Worm (Caenorhabditis elegans) whole organism, late embryonic: ENCODE results near the gene twk-10.

Experiments used
- C08G9.2 ChIP-seq: sonication (generic microtip); optimal IDR thresholded peaks from 2 replicates; lab custom pipeline; 2016; ENCODE audit warnings: mild to moderate bottlenecking, missing genetic modification characterization, moderate library complexity, missing compliant biosample characterization
- K02D7.2 ChIP-seq: sonication (generic microtip); optimal IDR thresholded peaks from 2 replicates; lab custom pipeline; 2017; ENCODE audit warnings: mild to moderate bottlenecking, missing genetic modification characterization, missing compliant biosample characterization
- K09A11.1 ChIP-seq: sonication (generic microtip); optimal IDR thresholded peaks from 2 replicates; lab custom pipeline; 2017; ENCODE audit warnings: antibody characterized with exemption, mild to moderate bottlenecking, missing genetic modification characterization, missing compliant biosample characterization; ENCODE audit not compliant: insufficient read depth
- T23F11.4 ChIP-seq: fragments of 200-800 bp; sonication (Bioruptor generic); optimal IDR thresholded peaks from 2 replicates; lab custom pipeline; 2018; ENCODE audit warnings: mild to moderate bottlenecking, missing genetic modification characterization, missing compliant biosample characterization
- Y22D7AL.16 ChIP-seq: sonication (generic microtip); optimal IDR thresholded peaks from 2 replicates; lab custom pipeline; 2016; ENCODE audit warnings: missing genetic modification characterization, missing compliant biosample characterization
- ahr-1 ChIP-seq: sonication (generic microtip); optimal IDR thresholded peaks from 2 replicates; lab custom pipeline; 2016; ENCODE audit warnings: missing genetic modification characterization, missing compliant biosample characterization
- ceh-18 ChIP-seq: sonication (generic microtip); optimal IDR thresholded peaks from 2 replicates; lab custom pipeline; 2016; ENCODE audit warnings: missing genetic modification characterization, missing compliant biosample characterization
- ceh-19 ChIP-seq: fragments of 200-800 bp; sonication (Bioruptor generic); optimal IDR thresholded peaks from 2 replicates; lab custom pipeline; 2018; ENCODE audit warnings: mild to moderate bottlenecking, missing genetic modification characterization, missing compliant biosample characterization
- ceh-22 ChIP-seq: sonication (generic microtip); optimal IDR thresholded peaks from 2 replicates; lab custom pipeline; 2017; ENCODE audit warnings: missing biosample characterization, missing genetic modification characterization
- ceh-24 ChIP-seq: sonication (generic microtip); optimal IDR thresholded peaks from 2 replicates; lab custom pipeline; 2016; ENCODE audit warnings: mild to moderate bottlenecking, missing genetic modification characterization, missing compliant biosample characterization
- ceh-30 ChIP-seq: fragments of 150-350 bp; optimal IDR thresholded peaks from 2 replicates; lab custom pipeline; 2014; ENCODE audit warnings: missing biosample characterization, missing genetic modification characterization
- ceh-31 ChIP-seq: sonication (generic microtip); optimal IDR thresholded peaks from 2 replicates; lab custom pipeline; 2016; ENCODE audit warnings: missing genetic modification characterization, missing compliant biosample characterization
- ceh-45 ChIP-seq: fragments of 200-800 bp; sonication (Bioruptor generic); IDR thresholded peaks from 2 replicates; pipeline ENCODE4 v1.3.6; 2022; ENCODE audit warnings: missing genetic modification reagents, missing genetic modification characterization, missing compliant biosample characterization
- dmd-4 ChIP-seq: sonication (generic microtip); optimal IDR thresholded peaks from 2 replicates; lab custom pipeline; 2016; ENCODE audit warnings: borderline replicate concordance, missing genetic modification characterization, missing compliant biosample characterization
- elt-2 ChIP-seq: sonication (generic microtip); optimal IDR thresholded peaks from 2 replicates; lab custom pipeline; 2016; ENCODE audit warnings: missing genetic modification reagents, missing genetic modification characterization, missing compliant biosample characterization
- elt-4 ChIP-seq: sonication (generic microtip); optimal IDR thresholded peaks from 2 replicates; lab custom pipeline; 2016; ENCODE audit warnings: missing genetic modification characterization, missing compliant biosample characterization
- fax-1 ChIP-seq: sonication (generic microtip); optimal IDR thresholded peaks from 2 replicates; lab custom pipeline; 2016; ENCODE audit warnings: missing genotype, missing genetic modification characterization, missing compliant biosample characterization
- lim-6 ChIP-seq: sonication (generic microtip); optimal IDR thresholded peaks from 2 replicates; lab custom pipeline; 2016; ENCODE audit warnings: missing genetic modification characterization, missing compliant biosample characterization
- lin-11 ChIP-seq: fragments of 200-800 bp; sonication (Bioruptor generic); optimal IDR thresholded peaks from 2 replicates; lab custom pipeline; 2018; ENCODE audit warnings: mild to moderate bottlenecking, missing genetic modification characterization, missing compliant biosample characterization
- madf-2 ChIP-seq: sonication (generic microtip); optimal IDR thresholded peaks from 2 replicates; lab custom pipeline; 2017; ENCODE audit warnings: missing genetic modification characterization, missing compliant biosample characterization
- nfya-1 ChIP-seq: sonication (generic microtip); optimal IDR thresholded peaks from 2 replicates; lab custom pipeline; 2017; ENCODE audit warnings: missing genetic modification characterization, mild to moderate bottlenecking, missing compliant biosample characterization, antibody characterized with exemption, moderate library complexity
- nhr-11 ChIP-seq: fragments of 150-350 bp; optimal IDR thresholded peaks from 2 replicates; lab custom pipeline; 2014; ENCODE audit warnings: missing biosample characterization, missing genetic modification characterization
- npax-4 ChIP-seq: sonication (generic microtip); optimal IDR thresholded peaks from 2 replicates; lab custom pipeline; 2016; ENCODE audit warnings: missing genetic modification characterization, missing compliant biosample characterization
- odd-2 ChIP-seq: sonication (generic microtip); optimal IDR thresholded peaks from 2 replicates; lab custom pipeline; 2017; ENCODE audit warnings: antibody characterized with exemption, mild to moderate bottlenecking, missing genetic modification characterization, missing compliant biosample characterization
- pag-3 ChIP-seq: sonication (generic microtip); optimal IDR thresholded peaks from 2 replicates; lab custom pipeline; 2016; ENCODE audit warnings: missing compliant biosample characterization, missing genetic modification characterization, borderline replicate concordance
- pat-9 ChIP-seq: fragments of 200-800 bp; sonication (Bioruptor generic); optimal IDR thresholded peaks from 2 replicates; lab custom pipeline; 2018; ENCODE audit warnings: mild to moderate bottlenecking, missing genetic modification characterization, moderate library complexity, missing compliant biosample characterization
- pha-2 ChIP-seq: sonication (generic microtip); optimal IDR thresholded peaks from 2 replicates; lab custom pipeline; 2017; ENCODE audit warnings: mild to moderate bottlenecking, missing genetic modification characterization, missing compliant biosample characterization
- pha-4 ChIP-seq: fragments of 150-350 bp; optimal IDR thresholded peaks from 2 replicates; lab custom pipeline; 2018; ENCODE audit warnings: missing biosample characterization, missing genetic modification reagents, missing genetic modification characterization
- pros-1 ChIP-seq: fragments of 150-350 bp; optimal IDR thresholded peaks from 2 replicates; lab custom pipeline; 2014; ENCODE audit warnings: missing biosample characterization, missing genetic modification reagents, missing genetic modification characterization
- ref-2 ChIP-seq: sonication (generic microtip); optimal IDR thresholded peaks from 2 replicates; lab custom pipeline; 2016; ENCODE audit warnings: missing genetic modification characterization, missing compliant biosample characterization
- rnt-1 ChIP-seq: sonication (generic microtip); optimal IDR thresholded peaks from 2 replicates; lab custom pipeline; 2016; ENCODE audit warnings: missing genetic modification characterization, missing compliant biosample characterization
- sdc-2 ChIP-seq: sonication (generic microtip); optimal IDR thresholded peaks from 2 replicates; lab custom pipeline; 2016; ENCODE audit warnings: missing genotype, missing genetic modification characterization, missing compliant biosample characterization
- sox-2 ChIP-seq: fragments of 200-800 bp; sonication (Bioruptor generic); IDR thresholded peaks from 2 replicates; pipeline ENCODE4 v1.3.6; 2022; ENCODE audit warnings: missing genetic modification reagents, missing genetic modification characterization, missing compliant biosample characterization
- syd-9 ChIP-seq: sonication (generic microtip); optimal IDR thresholded peaks from 2 replicates; lab custom pipeline; 2016; ENCODE audit warnings: mild to moderate bottlenecking, missing genetic modification characterization, moderate library complexity, missing compliant biosample characterization
- tbx-7 ChIP-seq: sonication (generic microtip); optimal IDR thresholded peaks from 2 replicates; lab custom pipeline; 2016; ENCODE audit warnings: missing genotype, missing genetic modification characterization, missing compliant biosample characterization
- ttx-3 ChIP-seq: sonication (generic microtip); optimal IDR thresholded peaks from 2 replicates; lab custom pipeline; 2016; ENCODE audit warnings: missing genetic modification reagents, missing genetic modification characterization, missing compliant biosample characterization
- unc-42 ChIP-seq: sonication (generic microtip); optimal IDR thresholded peaks from 2 replicates; lab custom pipeline; 2016; ENCODE audit warnings: missing genotype, missing genetic modification characterization, missing compliant biosample characterization
- unc-55 ChIP-seq: sonication (generic microtip); optimal IDR thresholded peaks from 2 replicates; lab custom pipeline; 2017; ENCODE audit warnings: missing biosample characterization, missing genetic modification reagents, missing genetic modification characterization
- zip-5 ChIP-seq: sonication (generic microtip); optimal IDR thresholded peaks from 2 replicates; lab custom pipeline; 2016; ENCODE audit warnings: missing genetic modification characterization, missing compliant biosample characterization

Gene twk-10

ce11 chrV:6516491-6517304 is 35.4 kb upstream of the twk-10 start, which contains the start of gene mdh-1:
TSS of gene mdh-1 (minus strand) at chrV:6516526.
- TF ChIP-seq unc-42 (no peak), ceh-30 (tag; lab: Kevin White, UChicago) (no peak), rnt-1 (no peak)

- TF ChIP-seq ahr-1 (tag; lab: Kevin White, UChicago): no peak
- no peak for TF ChIP-seq elt-2 (tag; lab: Kevin White, UChicago)
- no peak for TF ChIP-seq lin-11
- no peak for TF ChIP-seq pat-9
- TF ChIP-seq elt-4 (tag; lab: Kevin White, UChicago): no peak
- TF ChIP-seq pros-1: no peak
- no peak for TF ChIP-seq nfya-1 (tag; lab: Kevin White, UChicago)
- TF ChIP-seq fax-1: no peak
- no peak for TF ChIP-seq unc-55 (GFP tag; lab: Kevin White, UChicago)
- TF ChIP-seq Y22D7AL.16: no peak
- TF ChIP-seq npax-4: no peak
- TF ChIP-seq pag-3 (tag; lab: Kevin White, UChicago): no peak
- no peak for TF ChIP-seq T23F11.4 (GFP tag; lab: Kevin White, UChicago)
- no peak for TF ChIP-seq ceh-18 (tag; lab: Kevin White, UChicago)
- no peak for TF ChIP-seq K02D7.2
- no peak for TF ChIP-seq unc-42
- TF ChIP-seq ceh-19: no peak
- TF ChIP-seq dmd-4: no peak
- no peak for TF ChIP-seq nhr-11 (tag; lab: Kevin White, UChicago)
- TF ChIP-seq, all 69 proteins: peak for 0
Observed at ce11 chrV:6517305-6518224, 34.6 kb upstream of the twk-10 start.

- TF ChIP-seq lim-6 (tag; lab: Kevin White, UChicago): no peak
- no peak for TF ChIP-seq ceh-22 (tag; lab: Kevin White, UChicago)
- no peak for TF ChIP-seq C08G9.2 (tag; lab: Kevin White, UChicago)
- no peak for TF ChIP-seq K09A11.1
- TF ChIP-seq ref-2 (tag; lab: Kevin White, UChicago): no peak
- no peak for TF ChIP-seq pha-4 (tag; lab: Kevin White, UChicago)
- TF ChIP-seq pha-2 (tag; lab: Kevin White, UChicago): no peak
- TF ChIP-seq madf-2 (tag; lab: Kevin White, UChicago): no peak
- TF ChIP-seq ceh-30 (tag; lab: Kevin White, UChicago): no peak
- no peak for TF ChIP-seq ttx-3 (tag; lab: Kevin White, UChicago)
- TF ChIP-seq sdc-2 (tag; lab: Kevin White, UChicago): no peak
- TF ChIP-seq ceh-24 (tag; lab: Kevin White, UChicago): no peak
- TF ChIP-seq ceh-31 (tag; lab: Kevin White, UChicago): no peak
- no peak for TF ChIP-seq ceh-45 (GFP tag; lab: Robert Waterston, UW)
- TF ChIP-seq syd-9 (tag; lab: Kevin White, UChicago): no peak
- TF ChIP-seq odd-2 (tag; lab: Kevin White, UChicago): no peak
- TF ChIP-seq tbx-7 (tag; lab: Kevin White, UChicago): no peak
- no peak for TF ChIP-seq sox-2 (GFP tag; lab: Robert Waterston, UW)
- no peak for TF ChIP-seq lin-11
- no peak for TF ChIP-seq zip-5 (tag; lab: Kevin White, UChicago)
Observed at ce11 chrV:6518225-6518396, 34.0 kb upstream of the twk-10 start, which contains the start of gene F46E10.3. TSS of gene F46E10.3 (plus strand) at chrV:6518297.
